Worm (Caenorhabditis elegans): Measurements from ENCODE around the gene cysl-4.
A peak's percentile ranks its signal among the peaks of the same experiment; 100 is the strongest.

Gene cysl-4

ce11 chrV:2045956-2046355 lies 41.2 kb downstream of the cysl-4 start, which contains the start of gene Y40B10A.5:
Y40B10A.5 (minus strand) TSS chrV:2046056.
- TF ChIP-seq hmbx-1 (tag; optimal IDR thresholded peaks at IDR 0.05) (no peak), sea-1 (GFP tag; conservative IDR thresholded peaks at IDR 0.05) (no peak), ama-1 (optimal IDR thresholded peaks at IDR 0.05) (no peak), ceh-36 (tag; optimal IDR thresholded peaks at IDR 0.05) (no peak), ets-7 (tag; optimal IDR thresholded peaks at IDR 0.05) (no peak), ceh-13 (GFP tag; optimal IDR thresholded peaks at IDR 0.05) (no peak), scrt-1 (GFP tag; IDR thresholded peaks at IDR 0.05) (no peak), tbx-37 (GFP tag; conservative IDR thresholded peaks at IDR 0.05) (no peak), tbx-11 (GFP tag; IDR thresholded peaks at IDR 0.05) (no peak), B0310.2 (tag; optimal IDR thresholded peaks at IDR 0.05) (no peak), tra-4 (tag; optimal IDR thresholded peaks at IDR 0.05) (no peak), pes-1 (GFP tag; IDR thresholded peaks at IDR 0.05) (no peak), hmg-4 (GFP tag; optimal IDR thresholded peaks at IDR 0.05) (no peak), F13C5.2 (tag; optimal IDR thresholded peaks at IDR 0.05) (no peak), hnd-1 (tag; optimal IDR thresholded peaks at IDR 0.05) (no peak)

ce11 chrV:2050136-2050535 lies 45.4 kb downstream of the cysl-4 start, which contains the start of gene comt-4:
comt-4 (minus strand) TSS chrV:2050185.
- TF ChIP-seq hmbx-1 (tag; optimal IDR thresholded peaks at IDR 0.05) (no peak), hmg-4 (GFP tag; optimal IDR thresholded peaks at IDR 0.05) (no peak), tbx-11 (GFP tag; IDR thresholded peaks at IDR 0.05) (no peak), pes-1 (GFP tag; IDR thresholded peaks at IDR 0.05) (no peak), tra-4 (tag; optimal IDR thresholded peaks at IDR 0.05) (no peak), hnd-1 (tag; optimal IDR thresholded peaks at IDR 0.05) (no peak), ets-7 (tag; optimal IDR thresholded peaks at IDR 0.05) (no peak), flt-1 (GFP tag; IDR thresholded peaks at IDR 0.05) (no peak), B0310.2 (tag; optimal IDR thresholded peaks at IDR 0.05) (no peak), tbx-37 (GFP tag; conservative IDR thresholded peaks at IDR 0.05) (no peak), scrt-1 (GFP tag; IDR thresholded peaks at IDR 0.05) (no peak), sea-1 (GFP tag; conservative IDR thresholded peaks at IDR 0.05) (no peak), F13C5.2 (tag; optimal IDR thresholded peaks at IDR 0.05) (no peak), ama-1 (optimal IDR thresholded peaks at IDR 0.05) (no peak), ceh-13 (GFP tag; optimal IDR thresholded peaks at IDR 0.05) (no peak)

DNA sequence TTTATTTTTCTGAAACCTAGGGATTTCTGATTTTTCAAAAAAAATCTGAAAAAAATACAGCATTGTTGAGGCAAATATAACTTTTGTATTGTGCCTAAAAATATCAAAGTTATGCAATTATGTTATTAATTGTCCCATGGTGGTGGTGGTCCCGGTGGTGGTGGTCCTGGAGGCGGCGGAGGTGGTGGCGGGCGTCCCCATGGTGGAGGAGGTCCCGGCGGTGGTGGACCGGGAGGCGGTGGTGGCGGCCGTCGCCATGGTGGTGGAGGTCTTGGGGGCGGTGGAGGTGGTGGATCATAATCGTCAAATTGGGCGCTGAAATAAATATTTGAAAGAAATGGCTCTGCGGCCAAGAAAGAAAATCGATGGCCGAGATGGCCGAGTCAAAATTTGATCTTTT lies 46.0 kb downstream of the cysl-4 start:
- TF ChIP-seq hmbx-1 (tag; optimal IDR thresholded peaks at IDR 0.05) = no peak
- TF ChIP-seq ceh-36 (tag; optimal IDR thresholded peaks at IDR 0.05) = no peak
- no peak for TF ChIP-seq sea-1 (GFP tag; conservative IDR thresholded peaks at IDR 0.05)
- TF ChIP-seq tbx-37 (GFP tag; conservative IDR thresholded peaks at IDR 0.05) = no peak
- no peak for TF ChIP-seq ama-1 (optimal IDR thresholded peaks at IDR 0.05)
- 0 out of 2 replicates have a peak, but pooled peaks have one; percentile 48 for TF ChIP-seq scrt-1 (GFP tag; IDR thresholded peaks at IDR 0.05)
- TF ChIP-seq pes-1 (GFP tag; IDR thresholded peaks at IDR 0.05) = no peak
- TF ChIP-seq tbx-11 (GFP tag; IDR thresholded peaks at IDR 0.05) = no peak

DNA sequence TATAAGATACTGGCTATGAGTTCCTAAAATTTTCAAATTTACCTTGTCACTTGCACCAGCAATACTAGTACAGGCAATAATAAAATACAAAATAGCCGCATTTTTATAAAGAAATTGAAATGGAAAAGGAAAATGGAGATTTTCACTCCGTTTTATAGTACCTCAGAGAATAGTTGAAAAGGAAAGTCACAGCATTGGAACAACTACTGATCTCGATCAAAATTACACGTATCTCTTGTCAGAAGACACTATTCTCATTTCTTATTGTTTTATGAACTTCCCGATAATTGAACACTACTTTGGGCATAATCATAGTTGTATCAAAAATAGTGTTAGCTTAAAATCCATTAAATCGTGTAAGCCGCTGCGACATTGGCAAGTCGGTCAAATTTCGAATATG lies 46.7 kb downstream of the cysl-4 start, which contains the start of gene Y40B10A.11:
Gene Y40B10A.11, minus strand, starts transcription at position 101 of the 400 bp plus-strand sequence.
- TF ChIP-seq pes-1 (GFP tag; IDR thresholded peaks at IDR 0.05) (no peak), tbx-11 (GFP tag; IDR thresholded peaks at IDR 0.05) (no peak), tra-4 (tag; optimal IDR thresholded peaks at IDR 0.05) (no peak), hnd-1 (tag; optimal IDR thresholded peaks at IDR 0.05) (no peak), flt-1 (GFP tag; IDR thresholded peaks at IDR 0.05) (no peak), F13C5.2 (tag; optimal IDR thresholded peaks at IDR 0.05) (no peak), ceh-36 (tag; optimal IDR thresholded peaks at IDR 0.05) (no peak), aly-1 (tag; optimal IDR thresholded peaks at IDR 0.05) (no peak), tbx-37 (GFP tag; conservative IDR thresholded peaks at IDR 0.05) (no peak)

ce11 chrV:2053509-2053908 lies 48.8 kb downstream of the cysl-4 start, which contains the start of gene comt-5:
comt-5 (minus strand) TSS chrV:2053609.
- no peak for TF ChIP-seq ama-1 (optimal IDR thresholded peaks at IDR 0.05)
- no peak for TF ChIP-seq aly-1 (tag; optimal IDR thresholded peaks at IDR 0.05)

- no peak for TF ChIP-seq aly-1 (tag; optimal IDR thresholded peaks at IDR 0.05)
- TF ChIP-seq hmbx-1 (tag; optimal IDR thresholded peaks at IDR 0.05) = no peak
- TF ChIP-seq ama-1 (optimal IDR thresholded peaks at IDR 0.05) = no peak
- TF ChIP-seq tbx-11 (GFP tag; IDR thresholded peaks at IDR 0.05) = no peak
- no peak for TF ChIP-seq ets-7 (tag; optimal IDR thresholded peaks at IDR 0.05)
- TF ChIP-seq flt-1 (GFP tag; IDR thresholded peaks at IDR 0.05) = no peak
- no peak for TF ChIP-seq sea-1 (GFP tag; conservative IDR thresholded peaks at IDR 0.05)
- no peak for TF ChIP-seq hmg-4 (GFP tag; optimal IDR thresholded peaks at IDR 0.05)
- no peak for TF ChIP-seq ceh-36 (tag; optimal IDR thresholded peaks at IDR 0.05)
- TF ChIP-seq B0310.2 (tag; optimal IDR thresholded peaks at IDR 0.05) = no peak
These were observed 49.5 kb downstream of the cysl-4 start for ce11 chrV:2054254-2054653.

DNA sequence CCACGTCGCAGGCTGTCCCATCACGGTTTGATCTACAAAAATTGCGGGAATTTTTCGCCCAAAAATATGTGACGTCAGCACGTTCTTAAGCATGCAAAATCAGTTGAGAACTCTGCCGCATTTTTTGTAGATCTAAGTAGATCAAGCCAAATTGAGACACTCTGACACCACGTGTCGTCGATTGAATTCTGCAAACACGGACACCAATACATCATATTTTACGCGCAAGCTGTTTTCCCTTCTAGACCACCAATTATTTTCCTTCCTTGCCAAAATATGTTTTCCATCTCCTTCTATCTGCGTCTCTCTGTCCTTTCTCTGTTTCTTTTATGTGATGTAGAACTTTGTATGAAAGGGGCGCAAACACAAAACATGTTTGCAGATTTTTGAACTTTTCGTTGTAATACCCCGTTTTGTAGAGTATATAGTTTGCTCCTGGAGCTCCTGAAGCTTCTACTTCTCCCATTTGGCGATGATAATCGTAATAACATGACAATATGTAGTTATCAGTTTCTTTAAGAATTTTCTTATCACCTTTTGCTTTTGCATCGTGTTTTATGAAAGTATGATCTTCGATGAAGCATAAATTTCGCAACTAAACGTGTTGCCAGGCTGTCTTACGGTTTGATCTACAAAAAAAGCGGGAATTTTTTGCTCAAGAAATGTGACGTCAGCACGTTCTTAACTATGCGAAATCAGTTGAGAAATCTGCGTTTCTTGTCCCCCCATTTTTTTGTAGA lies 51.2 kb downstream of the cysl-4 start:
- TF ChIP-seq ama-1 (optimal IDR thresholded peaks at IDR 0.05) (no peak), tbx-11 (GFP tag; IDR thresholded peaks at IDR 0.05) (no peak)
